Worm (Caenorhabditis elegans) whole organism, L4 larva: Measurements from ENCODE around the gene C42D8.1.

Experiments
- F37D6.2 ChIP-seq: sonication (generic microtip); optimal IDR thresholded peaks from 2 replicates; lab custom pipeline; 2016; ENCODE audit warnings: mild to moderate bottlenecking, missing genetic modification characterization, missing compliant biosample characterization
- aha-1 ChIP-seq: fragments of 150-350 bp; peaks from one replicate; lab custom pipeline; 2014; ENCODE audit warnings: missing biosample characterization, missing genetic modification characterization
- ceh-28 ChIP-seq: fragments of 150-350 bp; optimal IDR thresholded peaks from 2 replicates; lab custom pipeline; 2014; ENCODE audit warnings: missing biosample characterization, missing genetic modification reagents, missing genetic modification characterization
- ceh-32 ChIP-seq: sonication (generic microtip); optimal IDR thresholded peaks from 2 replicates; lab custom pipeline; 2016; ENCODE audit warnings: mild to moderate bottlenecking, missing genetic modification characterization, missing compliant biosample characterization; ENCODE audit not compliant: poor library complexity
- ceh-82 ChIP-seq: sonication (generic microtip); optimal IDR thresholded peaks from 2 replicates; lab custom pipeline; 2017; ENCODE audit warnings: missing biosample characterization, missing genetic modification characterization
- daf-16 ChIP-seq, 3 experiments: sonication (generic microtip); optimal IDR thresholded peaks; 2 replicates each; lab custom pipeline; 2016 to 2017; ENCODE audit warnings: missing genetic modification characterization in 3 of 3, missing genetic modification reagents in 3 of 3, mild to moderate bottlenecking in 2 of 3, missing compliant biosample characterization in 2 of 3, missing biosample characterization in 1 of 3, moderate library complexity in 1 of 3
- daf-8 ChIP-seq: fragments of 200-800 bp; sonication (Bioruptor generic); IDR thresholded peaks from 2 replicates; pipeline ENCODE4 v1.3.6; 2022; ENCODE audit warnings: missing genetic modification characterization, missing compliant biosample characterization
- dmd-6 ChIP-seq: fragments of 200-800 bp; sonication (Bioruptor generic); IDR thresholded peaks from 2 replicates; pipeline ENCODE4 v1.3.6; 2022; ENCODE audit warnings: missing genetic modification reagents, missing genetic modification characterization, missing compliant biosample characterization
- dve-1 ChIP-seq: sonication (generic microtip); optimal IDR thresholded peaks from 2 replicates; lab custom pipeline; 2017; ENCODE audit warnings: antibody characterized with exemption, mild to moderate bottlenecking, missing genetic modification characterization, missing compliant biosample characterization; ENCODE audit not compliant: insufficient read depth
- gei-8 ChIP-seq: fragments of 200-800 bp; sonication (Bioruptor generic); optimal IDR thresholded peaks from 2 replicates; lab custom pipeline; 2018; ENCODE audit warnings: mild to moderate bottlenecking, missing genetic modification characterization, missing compliant biosample characterization
- hif-1 ChIP-seq, 2 experiments: sonication (generic microtip); optimal IDR thresholded peaks; 2 replicates each; lab custom pipeline; 2016 to 2017; ENCODE audit warnings: missing compliant biosample characterization in 2 of 2, missing genetic modification characterization in 2 of 2, missing genetic modification reagents in 2 of 2, missing genotype in 2 of 2, mild to moderate bottlenecking in 1 of 2
- hlh-11 ChIP-seq: fragments of 200-800 bp; sonication (Bioruptor generic); optimal IDR thresholded peaks from 2 replicates; lab custom pipeline; 2018; ENCODE audit warnings: mild to moderate bottlenecking, missing genetic modification characterization, missing compliant biosample characterization
- hlh-30 ChIP-seq: sonication (generic microtip); optimal IDR thresholded peaks from 2 replicates; lab custom pipeline; 2017; ENCODE audit warnings: antibody characterized with exemption, mild to moderate bottlenecking, missing genetic modification characterization, missing compliant biosample characterization; ENCODE audit not compliant: insufficient read depth
- hmg-1.1 ChIP-seq: fragments of 200-800 bp; sonication (Bioruptor generic); IDR thresholded peaks from 2 replicates; pipeline ENCODE4 v1.3.6; 2022; ENCODE audit warnings: missing genetic modification reagents, missing genetic modification characterization, missing compliant biosample characterization
- jun-1 ChIP-seq: fragments of 150-350 bp; optimal IDR thresholded peaks from 2 replicates; lab custom pipeline; 2014; ENCODE audit warnings: missing biosample characterization, missing genetic modification reagents, missing genetic modification characterization
- lin-38 ChIP-seq: fragments of 200-800 bp; sonication (Bioruptor generic); IDR thresholded peaks from 2 replicates; pipeline ENCODE4 v1.3.6; 2022; ENCODE audit warnings: missing genetic modification reagents, missing genetic modification characterization, missing compliant biosample characterization
- lin-39 ChIP-seq: fragments of 150-350 bp; optimal IDR thresholded peaks from 2 replicates; lab custom pipeline; 2014; ENCODE audit warnings: missing biosample characterization, missing genetic modification reagents, missing genetic modification characterization
- lsy-2 ChIP-seq, 2 experiments: fragments of 150-350 bp in 1 of 2; sonication (generic microtip) in 1 of 2; optimal IDR thresholded peaks; 2 replicates each; lab custom pipeline; 2014 to 2017; ENCODE audit warnings: missing biosample characterization in 2 of 2, missing genetic modification characterization in 2 of 2
- mdl-1 ChIP-seq, 2 experiments: fragments of 150-350 bp in 1 of 2; sonication (generic microtip) in 1 of 2; optimal IDR thresholded peaks; 2 replicates each; lab custom pipeline; 2014 to 2017; ENCODE audit warnings: missing biosample characterization in 2 of 2, missing genetic modification characterization in 2 of 2
- mdt-29 ChIP-seq: fragments of 200-800 bp; sonication (Bioruptor generic); IDR thresholded peaks from 2 replicates; pipeline ENCODE4 v1.3.6; 2022; ENCODE audit warnings: missing genetic modification reagents, missing genetic modification characterization, missing compliant biosample characterization
- mxl-3 ChIP-seq: fragments of 200-800 bp; sonication (Bioruptor generic); optimal IDR thresholded peaks from 2 replicates; lab custom pipeline; 2018; ENCODE audit warnings: mild to moderate bottlenecking, missing genetic modification characterization, missing compliant biosample characterization
- nhr-10 ChIP-seq: fragments of 150-350 bp; optimal IDR thresholded peaks from 2 replicates; lab custom pipeline; 2014; ENCODE audit warnings: missing biosample characterization, missing genetic modification characterization
- nhr-11 ChIP-seq: fragments of 150-350 bp; optimal IDR thresholded peaks from 2 replicates; lab custom pipeline; 2014; ENCODE audit warnings: missing biosample characterization, missing genetic modification characterization
- nhr-25 ChIP-seq: sonication (generic microtip); optimal IDR thresholded peaks from 2 replicates; lab custom pipeline; 2017; ENCODE audit warnings: missing genetic modification characterization, mild to moderate bottlenecking, missing compliant biosample characterization, antibody characterized with exemption, moderate library complexity, borderline replicate concordance; ENCODE audit not compliant: insufficient read depth
- nhr-28 ChIP-seq: fragments of 150-350 bp; optimal IDR thresholded peaks from 2 replicates; lab custom pipeline; 2014; ENCODE audit warnings: missing biosample characterization, missing genetic modification characterization
- nhr-48 ChIP-seq: sonication (generic microtip); optimal IDR thresholded peaks from 2 replicates; lab custom pipeline; 2016; ENCODE audit warnings: mild to moderate bottlenecking, missing genetic modification characterization, missing compliant biosample characterization
- nhr-77 ChIP-seq: fragments of 150-350 bp; optimal IDR thresholded peaks from 2 replicates; lab custom pipeline; 2014; ENCODE audit warnings: missing biosample characterization, missing genetic modification characterization
- pha-4 ChIP-seq, 2 experiments: fragments of 150-350 bp in 1 of 2; fragments of 200-800 bp in 1 of 2; sonication (Bioruptor generic) in 1 of 2; IDR thresholded peaks in 1 of 2; optimal IDR thresholded peaks in 1 of 2; 2 replicates each; pipeline versions ENCODE4 v1.3.6 to Lab custom; 2014 to 2022; ENCODE audit warnings: missing genetic modification characterization in 2 of 2, missing genetic modification reagents in 2 of 2, missing biosample characterization in 1 of 2, missing compliant biosample characterization in 1 of 2
- php-3 ChIP-seq: fragments of 200-800 bp; sonication (Bioruptor generic); IDR thresholded peaks from 2 replicates; pipeline ENCODE4 v1.3.6; 2022; ENCODE audit warnings: missing genetic modification reagents, missing genetic modification characterization, missing compliant biosample characterization
- pqm-1 ChIP-seq: sonication (generic microtip); optimal IDR thresholded peaks from 2 replicates; lab custom pipeline; 2017; ENCODE audit warnings: missing biosample characterization, missing genetic modification characterization
- set-16 ChIP-seq: fragments of 200-800 bp; sonication (Bioruptor generic); IDR thresholded peaks from 2 replicates; pipeline ENCODE4 v1.3.6; 2022; ENCODE audit warnings: missing genetic modification reagents, missing genetic modification characterization, missing compliant biosample characterization
- snpc-4 ChIP-seq: fragments of 150-350 bp; optimal IDR thresholded peaks from 2 replicates; lab custom pipeline; 2014; ENCODE audit warnings: missing biosample characterization, missing genetic modification characterization
- spr-3 ChIP-seq: fragments of 200-800 bp; sonication (Bioruptor generic); optimal IDR thresholded peaks from 2 replicates; lab custom pipeline; 2018; ENCODE audit warnings: mild to moderate bottlenecking, missing genetic modification characterization, missing compliant biosample characterization
- tag-97 ChIP-seq: fragments of 200-800 bp; sonication (Bioruptor generic); IDR thresholded peaks from 2 replicates; pipeline ENCODE4 v1.3.6; 2022; ENCODE audit warnings: missing genetic modification characterization, missing compliant biosample characterization
- tra-1 ChIP-seq: fragments of 200-800 bp; sonication (Bioruptor generic); IDR thresholded peaks from 2 replicates; pipeline ENCODE4 v1.3.6; 2022; ENCODE audit warnings: missing genetic modification reagents, missing genetic modification characterization, missing compliant biosample characterization
- unc-130 ChIP-seq: sonication (generic microtip); optimal IDR thresholded peaks from 2 replicates; lab custom pipeline; 2016; ENCODE audit warnings: missing genetic modification reagents, missing genetic modification characterization, missing compliant biosample characterization
- unc-39 ChIP-seq: sonication (generic microtip); optimal IDR thresholded peaks from 2 replicates; lab custom pipeline; 2017; ENCODE audit warnings: missing biosample characterization, missing genetic modification characterization
- unc-62 ChIP-seq, 3 experiments: fragments of 150-350 bp in 1 of 3; sonication (generic microtip); optimal IDR thresholded peaks in 2 of 3; peaks in 1 of 3; 1 replicate in 1 of 3; 2 replicates in 2 of 3; lab custom pipeline; 2014 to 2017; ENCODE audit warnings: missing biosample characterization in 3 of 3, missing genetic modification characterization in 3 of 3, missing genetic modification reagents in 3 of 3, missing genotype in 1 of 3
- zag-1 ChIP-seq: fragments of 150-350 bp; optimal IDR thresholded peaks from 2 replicates; lab custom pipeline; 2014; ENCODE audit warnings: missing biosample characterization, missing genetic modification characterization
- zfp-2 ChIP-seq: sonication (generic microtip); optimal IDR thresholded peaks from 2 replicates; lab custom pipeline; 2016; ENCODE audit warnings: mild to moderate bottlenecking, missing genetic modification characterization, missing compliant biosample characterization
- ztf-7 ChIP-seq: fragments of 150-350 bp; optimal IDR thresholded peaks from 2 replicates; lab custom pipeline; 2014; ENCODE audit warnings: missing biosample characterization, missing genetic modification characterization

C42D8.1 gene

DNA sequence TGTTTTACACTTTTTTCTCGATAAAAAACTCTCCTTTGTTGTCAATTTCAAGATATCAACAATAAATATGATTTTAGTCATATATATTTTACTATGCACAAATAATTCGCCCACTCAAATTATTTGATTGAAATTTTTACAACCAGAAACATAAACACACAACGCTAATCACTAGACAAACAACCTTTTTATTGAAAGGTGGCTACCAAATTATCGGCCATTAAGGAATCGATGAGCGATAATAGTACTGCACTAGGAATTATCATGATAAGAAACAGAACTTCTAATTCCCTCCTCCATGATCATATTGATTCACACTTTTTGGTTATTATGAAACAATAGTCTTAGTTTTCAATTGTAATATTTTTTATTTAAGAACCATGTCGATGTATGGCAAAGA is at the start of gene C42D8.1:
Gene C42D8.1, plus strand, starts transcription at position 377 of the 400 bp plus-strand sequence.
- TF ChIP-seq gei-8 (GFP tag; lab: Kevin White, UChicago) (no peak), daf-16 (GFP tag; optimal IDR thresholded peaks at IDR 0.05; lab: Kevin White, UChicago) (no peak), daf-16 (tag; optimal IDR thresholded peaks at IDR 0.05; lab: Kevin White, UChicago) (peak; percentile 96), php-3 (peak; percentile 82), unc-62 (GFP tag; optimal IDR thresholded peaks at IDR 0.05 in 1 of 2; lab: Kevin White, UChicago) (peak in 1 of 2 experiments; percentile 45), unc-62 (tag; optimal IDR thresholded peaks at IDR 0.05; lab: Kevin White, UChicago) (no peak), dve-1 (tag; lab: Kevin White, UChicago) (peak; percentile 73), nhr-28 (tag; lab: Kevin White, UChicago) (peak; percentile 67), dmd-6 (GFP tag; lab: Robert Waterston, UW) (0 out of 2 replicates have a peak, but pooled peaks have one; percentile 25), hlh-11 (tag; lab: Kevin White, UChicago) (peak; percentile 53), lin-39 (no peak), snpc-4 (tag; lab: Kevin White, UChicago) (no peak), pqm-1 (tag; lab: Kevin White, UChicago) (peak; percentile 96), nhr-48 (tag; lab: Kevin White, UChicago) (no peak)
- TF ChIP-seq, all 104 proteins: peak for 8

DNA sequence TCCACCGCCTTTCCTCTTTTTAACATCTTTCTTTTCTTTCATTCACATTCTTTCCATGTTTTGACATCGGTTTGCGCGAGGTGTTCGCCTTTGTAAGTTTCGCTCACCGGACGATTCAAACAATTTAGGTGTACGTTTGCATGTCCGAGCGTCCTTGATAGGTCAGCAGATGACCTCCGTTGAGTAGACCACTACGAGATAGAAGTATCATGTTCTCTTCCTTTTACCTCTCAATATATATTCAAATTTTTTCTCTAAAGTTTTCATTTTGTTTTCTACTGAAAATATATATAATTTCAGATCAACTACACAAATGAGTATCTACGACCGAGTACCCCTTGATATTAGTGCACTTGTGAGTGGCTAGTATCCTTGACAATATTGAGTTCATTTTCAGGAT is 48.5 kb upstream of the C42D8.1 start, which contains the start of gene C24H10.3:
Gene C24H10.3, plus strand, starts transcription at position 301 of the 400 bp plus-strand sequence.
- TF ChIP-seq ceh-82 (tag; lab: Kevin White, UChicago) (no peak), set-16 (no peak), spr-3 (GFP tag; lab: Kevin White, UChicago) (no peak), lin-38 (GFP tag; lab: Robert Waterston, UW) (no peak), tag-97 (GFP tag; lab: Robert Waterston, UW) (no peak), unc-39 (tag; lab: Kevin White, UChicago) (no peak), nhr-25 (tag; lab: Kevin White, UChicago) (no peak), zfp-2 (no peak), aha-1 (tag; lab: Kevin White, UChicago) (no peak), jun-1 (tag; lab: Kevin White, UChicago) (no peak), mdt-29 (GFP tag; lab: Robert Waterston, UW) (no peak)

DNA sequence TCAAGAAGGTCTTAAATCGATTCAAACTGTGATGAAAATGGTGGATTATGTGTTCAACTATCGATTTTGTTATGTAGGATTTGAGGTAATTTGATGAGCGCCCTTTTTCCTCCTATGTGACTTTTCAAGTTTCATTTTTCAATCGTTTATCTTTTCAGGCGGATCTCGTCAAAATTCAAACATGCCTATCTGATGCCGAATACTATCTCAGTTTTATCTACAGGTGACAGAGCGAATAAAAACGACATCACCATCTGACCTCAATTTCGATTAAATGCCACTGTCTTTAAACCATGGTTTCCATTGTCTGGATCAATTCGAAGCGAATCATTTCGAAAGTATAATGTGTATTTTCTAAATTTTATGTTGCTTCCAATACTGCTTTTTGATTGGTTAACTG is 47.5 kb upstream of the C42D8.1 start:
- TF ChIP-seq nhr-77 (tag; lab: Kevin White, UChicago) (no peak), unc-62 (GFP tag; optimal IDR thresholded peaks at IDR 0.05 in 1 of 2; lab: Kevin White, UChicago) (peak in 1 of 2 experiments; percentile 77), unc-62 (tag; optimal IDR thresholded peaks at IDR 0.05; lab: Kevin White, UChicago) (no peak), hif-1 (tag; optimal IDR thresholded peaks at IDR 0.05; lab: Kevin White, UChicago) (no peak), lsy-2 (tag; optimal IDR thresholded peaks at IDR 0.05; lab: Kevin White, UChicago) (no peak), nhr-10 (tag; lab: Kevin White, UChicago) (no peak)

- TF ChIP-seq pha-4 (GFP tag; IDR thresholded peaks at IDR 0.05; lab: Robert Waterston, UW) (no peak), pha-4 (tag; optimal IDR thresholded peaks at IDR 0.05; lab: Kevin White, UChicago) (no peak), zag-1 (no peak), ceh-32 (tag; lab: Kevin White, UChicago) (no peak), F37D6.2 (tag; lab: Kevin White, UChicago) (peak; percentile 37), hmg-1.1 (GFP tag; lab: Robert Waterston, UW) (peak; percentile 80), mxl-3 (peak; percentile 44), ztf-7 (tag; lab: Kevin White, UChicago) (no peak), tra-1 (GFP tag; lab: Robert Waterston, UW) (0 out of 2 replicates have a peak, but pooled peaks have one; percentile 51), hlh-11 (tag; lab: Kevin White, UChicago) (peak; percentile 86), ceh-28 (tag; lab: Kevin White, UChicago) (peak; percentile 11), mdl-1 (tag; optimal IDR thresholded peaks at IDR 0.05; lab: Kevin White, UChicago) (peak in 1 of 2 experiments; percentile 58), unc-130 (GFP tag; lab: Kevin White, UChicago) (no peak), daf-8 (no peak), dve-1 (tag; lab: Kevin White, UChicago) (peak; percentile 17), nhr-11 (no peak), hlh-30 (peak; percentile 41), nhr-77 (tag; lab: Kevin White, UChicago) (peak; percentile 8), jun-1 (tag; lab: Kevin White, UChicago) (no peak)
These were observed 45.3 kb upstream of the C42D8.1 start, which contains the start of gene C24H10.2 for ce11 chrX:5063750-5064652. Gene C24H10.2, plus strand, starts transcription at chrX:5064602.
